Fruit fly (Drosophila melanogaster): ENCODE data around the gene Edem1.
A peak's percentile ranks its signal among the peaks of the same experiment; 100 is the strongest.

The Edem1 gene

DNA sequence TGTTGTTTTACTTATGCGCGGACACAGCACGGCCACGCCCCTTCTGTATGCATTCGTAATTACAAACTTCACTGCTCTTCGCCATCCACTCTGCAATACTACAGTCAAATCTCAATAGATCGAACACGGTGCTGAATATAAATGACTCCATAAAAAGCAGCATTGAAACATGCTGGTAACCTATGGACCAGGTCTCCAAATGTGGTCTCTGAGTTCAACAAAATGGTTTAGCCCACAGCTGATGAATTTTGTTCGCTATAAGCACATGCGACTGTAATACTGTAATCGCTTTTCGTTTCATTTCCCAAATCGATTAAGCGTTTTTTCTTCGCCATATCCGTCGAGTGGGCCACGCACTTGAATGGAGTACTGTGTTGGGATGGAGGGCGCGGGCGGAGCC, 11.2 kb downstream of the Edem1 start (continued):
- peak; percentile 24 for TF ChIP-seq CG1603 (tag; optimal IDR thresholded peaks at IDR 0.05)
- no peak for TF ChIP-seq prd (optimal IDR thresholded peaks at IDR 0.05)
- TF ChIP-seq prd (GFP tag; IDR thresholded peaks at IDR 0.05) = peak; percentile 37; the same call in 1 of the 3 replicates

DNA sequence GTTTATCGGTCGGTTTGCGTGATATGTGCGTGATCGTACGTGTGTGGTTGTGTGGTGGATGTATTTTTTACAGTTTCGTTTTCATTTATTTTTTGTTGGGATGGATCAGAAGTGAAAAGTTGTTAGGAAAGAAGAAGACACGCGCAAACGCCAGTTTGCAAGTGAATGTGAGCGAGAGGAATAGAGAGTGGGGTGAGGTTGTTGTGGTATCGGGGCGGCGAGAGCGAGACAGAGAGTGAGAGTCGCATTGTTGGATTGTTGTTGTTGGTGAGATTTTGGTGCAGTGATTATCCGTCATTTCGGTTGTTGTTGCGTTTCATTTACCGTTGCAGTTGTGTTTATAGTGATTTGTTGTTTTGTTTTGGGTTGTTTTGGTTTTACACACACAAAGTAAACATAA, 15.1 kb downstream of the Edem1 start:
- TF ChIP-seq sens (GFP tag) = peak; percentile 47
- TF ChIP-seq CG9437 (GFP tag; optimal IDR thresholded peaks at IDR 0.05) = no peak
- peak; percentile 64 for TF ChIP-seq CG1832 (GFP tag; optimal IDR thresholded peaks at IDR 0.05)
- TF ChIP-seq CG10321 (GFP tag; IDR thresholded peaks at IDR 0.05) = peak; percentile 38; the same call in 1 of the 2 replicates
- peak; percentile 72 for TF ChIP-seq CG17385 (GFP tag; optimal IDR thresholded peaks at IDR 0.05)
- 0 out of 4 replicates have a peak, but pooled peaks have one; percentile 18 for TF ChIP-seq chinmo (GFP tag; IDR thresholded peaks at IDR 0.05; ENCODE audit: partially characterized antibody)
- TF ChIP-seq Dfd (GFP tag; optimal IDR thresholded peaks at IDR 0.05) = no peak
- peak; percentile 87 for TF ChIP-seq CG4360 (GFP tag; IDR thresholded peaks at IDR 0.05)
- TF ChIP-seq Blimp-1 (GFP tag; optimal IDR thresholded peaks at IDR 0.05) = peak; percentile 13
- TF ChIP-seq crp (GFP tag; optimal IDR thresholded peaks at IDR 0.05) = no peak
- peak; percentile 18; the same call in 1 of the 3 replicates for TF ChIP-seq Aef1 (GFP tag; IDR thresholded peaks at IDR 0.05)
- peak; percentile 11 for TF ChIP-seq YL-1 (GFP tag; optimal IDR thresholded peaks at IDR 0.05)

DNA sequence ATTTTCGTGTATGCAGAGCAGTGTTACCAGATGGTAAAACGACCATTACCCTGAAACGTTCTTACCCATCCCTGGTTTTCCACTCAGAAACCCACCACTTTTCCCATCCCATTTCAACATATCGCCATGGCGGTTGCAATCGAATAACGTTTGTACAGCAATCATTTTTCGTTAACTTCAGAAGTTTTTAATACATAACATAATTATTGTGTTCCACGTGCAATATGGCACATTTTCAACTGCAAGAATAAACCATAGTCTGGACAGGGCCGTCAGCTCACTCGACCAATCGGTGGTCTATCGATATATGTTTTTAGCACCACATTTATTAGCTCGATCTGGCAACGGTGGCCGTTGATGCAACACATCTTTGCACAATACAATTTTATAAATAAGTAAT, 18.7 kb downstream of the Edem1 start, which contains the start of the genes trr and mRpL16:
trr (minus strand) TSS at position 25 of the 400 bp plus-strand sequence.
mRpL16 (plus strand) TSS at position 331 of the 400 bp plus-strand sequence.
- TF ChIP-seq Awh (GFP tag; IDR thresholded peaks at IDR 0.05) (no peak), CG18619 (GFP tag; optimal IDR thresholded peaks at IDR 0.05) (no peak), ems (GFP tag; optimal IDR thresholded peaks at IDR 0.05) (no peak), Atf3 (GFP tag; optimal IDR thresholded peaks at IDR 0.05) (peak; percentile 36), TFAM (GFP tag; optimal IDR thresholded peaks at IDR 0.05) (no peak), scrt (GFP tag; optimal IDR thresholded peaks at IDR 0.05) (no peak), CG3281 (GFP tag; optimal IDR thresholded peaks at IDR 0.05) (no peak), CG2712 (tag; optimal IDR thresholded peaks at IDR 0.05) (peak; percentile 65), Hsf (GFP tag; optimal IDR thresholded peaks at IDR 0.05) (peak; percentile 18), esg (GFP tag; conservative IDR thresholded peaks at IDR 0.05) (no peak), Bdp1 (GFP tag; optimal IDR thresholded peaks at IDR 0.05) (no peak), D19B (GFP tag; optimal IDR thresholded peaks at IDR 0.05) (no peak), CG12659 (GFP tag; optimal IDR thresholded peaks at IDR 0.05) (peak; percentile 84), zfh1 (GFP tag; IDR thresholded peaks at IDR 0.05) (peak; percentile 43; the same call in 1 of the 3 replicates), otp (GFP tag; IDR thresholded peaks at IDR 0.05) (no peak), Side (GFP tag; optimal IDR thresholded peaks at IDR 0.05) (peak; percentile 27), HmgZ (tag; optimal IDR thresholded peaks at IDR 0.05) (peak; percentile 31), Hand (GFP tag; optimal IDR thresholded peaks at IDR 0.05) (no peak), kni (GFP tag; optimal IDR thresholded peaks at IDR 0.05) (no peak), pnt (GFP tag; optimal IDR thresholded peaks at IDR 0.05) (peak; percentile 3), D (optimal IDR thresholded peaks at IDR 0.05) (no peak), D (GFP tag; optimal IDR thresholded peaks at IDR 0.05) (no peak), Camta (GFP tag; optimal IDR thresholded peaks at IDR 0.05) (no peak), CG6791 (GFP tag; IDR thresholded peaks at IDR 0.05; ENCODE audit: partially characterized antibody) (peak; percentile 60), CG34422 (GFP tag; IDR thresholded peaks at IDR 0.05) (peak; percentile 64; the same call in 1 of the 3 replicates), CG2889 (GFP tag; IDR thresholded peaks at IDR 0.05) (no peak), CG9797 (GFP tag; optimal IDR thresholded peaks at IDR 0.05) (peak; percentile 84), ewg (GFP tag; optimal IDR thresholded peaks at IDR 0.05) (peak; percentile 4), Dip3 (GFP tag; optimal IDR thresholded peaks at IDR 0.05) (peak; percentile 34), Opbp (GFP tag; IDR thresholded peaks at IDR 0.05; ENCODE audit: partially characterized antibody) (peak; percentile 52; the same call in 2 of the 3 replicates), vfl (GFP tag; optimal IDR thresholded peaks at IDR 0.05) (no peak), CG4404 (GFP tag; IDR thresholded peaks at IDR 0.05) (peak; percentile 31; the same call in 1 of the 2 replicates), ro (GFP tag; IDR thresholded peaks at IDR 0.05) (no peak), Ets65A (GFP tag) (peak; percentile 86)
